Worm (Caenorhabditis elegans) whole organism, L3 larva: ENCODE data around the gene ifa-4.

Experiments used
- R02D3.7 ChIP-seq: fragments of 150-350 bp; optimal IDR thresholded peaks from 2 replicates; lab custom pipeline; 2014; ENCODE audit warnings: missing biosample characterization, missing genetic modification characterization
- ZK546.5 ChIP-seq: sonication (generic microtip); optimal IDR thresholded peaks from 2 replicates; lab custom pipeline; 2017; ENCODE audit warnings: missing biosample characterization, missing genetic modification characterization
- aly-2 ChIP-seq: fragments of 150-350 bp; optimal IDR thresholded peaks from 2 replicates; lab custom pipeline; 2014; ENCODE audit warnings: missing biosample characterization, missing genetic modification characterization
- ama-1 ChIP-seq: fragments of 150-350 bp; optimal IDR thresholded peaks from 2 replicates; lab custom pipeline; 2018
- ceh-16 ChIP-seq: sonication (generic microtip); optimal IDR thresholded peaks from 2 replicates; lab custom pipeline; 2017; ENCODE audit warnings: missing biosample characterization, missing genetic modification characterization
- ceh-28 ChIP-seq: fragments of 150-350 bp; optimal IDR thresholded peaks from 2 replicates; lab custom pipeline; 2014; ENCODE audit warnings: missing biosample characterization, missing genetic modification reagents, missing genetic modification characterization
- ceh-82 ChIP-seq: fragments of 150-350 bp; optimal IDR thresholded peaks from 2 replicates; lab custom pipeline; 2014; ENCODE audit warnings: missing biosample characterization, missing genetic modification characterization
- ceh-9 ChIP-seq: sonication (generic microtip); optimal IDR thresholded peaks from 2 replicates; lab custom pipeline; 2018; ENCODE audit warnings: missing biosample characterization, missing genetic modification characterization
- daf-12 ChIP-seq: fragments of 150-350 bp; optimal IDR thresholded peaks from 2 replicates; lab custom pipeline; 2014; ENCODE audit warnings: missing biosample characterization, missing genetic modification reagents, missing genetic modification characterization
- egl-27 ChIP-seq: sonication (generic microtip); optimal IDR thresholded peaks from 4 replicates; lab custom pipeline; 2017; ENCODE audit warnings: missing biosample characterization, missing genetic modification reagents, missing genetic modification characterization
- egl-5 ChIP-seq: fragments of 150-350 bp; optimal IDR thresholded peaks from 2 replicates; lab custom pipeline; 2017; ENCODE audit warnings: missing biosample characterization, missing genetic modification reagents, missing genetic modification characterization, inconsistent platforms
- elt-2 ChIP-seq: sonication (generic microtip); optimal IDR thresholded peaks from 2 replicates; lab custom pipeline; 2016; ENCODE audit warnings: missing genetic modification reagents, mild to moderate bottlenecking, missing genetic modification characterization, missing compliant biosample characterization
- elt-3 ChIP-seq, 3 experiments: fragments of 150-350 bp in 1 of 3; sonication (generic microtip) in 2 of 3; optimal IDR thresholded peaks; 2 replicates in 2 of 3; 4 replicates in 1 of 3; lab custom pipeline; 2014 to 2017; ENCODE audit warnings: missing biosample characterization in 3 of 3, missing genetic modification characterization in 3 of 3
- eor-1 ChIP-seq, 2 experiments: fragments of 150-350 bp; optimal IDR thresholded peaks; 2 replicates each; lab custom pipeline; 2014 to 2018; ENCODE audit warnings: missing biosample characterization in 2 of 2, missing genetic modification characterization in 2 of 2
- fkh-10 ChIP-seq: sonication (generic microtip); optimal IDR thresholded peaks from 2 replicates; lab custom pipeline; 2017; ENCODE audit warnings: missing biosample characterization, missing genetic modification reagents, missing genetic modification characterization
- fkh-2 ChIP-seq: fragments of 150-350 bp; optimal IDR thresholded peaks from 2 replicates; lab custom pipeline; 2014; ENCODE audit warnings: missing biosample characterization, missing genetic modification reagents, missing genetic modification characterization
- hmg-11 ChIP-seq: sonication (generic microtip); optimal IDR thresholded peaks from 2 replicates; lab custom pipeline; 2016; ENCODE audit warnings: missing genetic modification characterization, missing compliant biosample characterization
- lin-15B ChIP-seq: fragments of 150-350 bp; optimal IDR thresholded peaks from 2 replicates; lab custom pipeline; 2014; ENCODE audit warnings: missing biosample characterization, missing genetic modification characterization
- lin-39 ChIP-seq: fragments of 150-350 bp; optimal IDR thresholded peaks from 2 replicates; lab custom pipeline; 2018; ENCODE audit warnings: missing biosample characterization, missing genetic modification reagents, missing genetic modification characterization
- lsy-12 ChIP-seq: sonication (generic microtip); optimal IDR thresholded peaks from 2 replicates; lab custom pipeline; 2016; ENCODE audit warnings: mild to moderate bottlenecking, missing genetic modification characterization, missing compliant biosample characterization
- mdl-1 ChIP-seq: fragments of 150-350 bp; optimal IDR thresholded peaks from 2 replicates; lab custom pipeline; 2014; ENCODE audit warnings: missing biosample characterization, missing genetic modification characterization
- mml-1 ChIP-seq: fragments of 150-350 bp; sonication (generic microtip); optimal IDR thresholded peaks from 3 replicates; lab custom pipeline; 2014; ENCODE audit warnings: missing biosample characterization, missing genetic modification characterization
- nfya-1 ChIP-seq: sonication (generic microtip); optimal IDR thresholded peaks from 2 replicates; lab custom pipeline; 2017; ENCODE audit warnings: missing genetic modification characterization, mild to moderate bottlenecking, missing compliant biosample characterization, antibody characterized with exemption, moderate library complexity; ENCODE audit not compliant: insufficient read depth
- nhr-11 ChIP-seq: fragments of 150-350 bp; optimal IDR thresholded peaks from 2 replicates; lab custom pipeline; 2014; ENCODE audit warnings: missing biosample characterization, missing genetic modification characterization
- nhr-23 ChIP-seq: fragments of 150-350 bp; optimal IDR thresholded peaks from 2 replicates; lab custom pipeline; 2014; ENCODE audit warnings: missing biosample characterization, missing genetic modification reagents, missing genetic modification characterization
- nhr-237 ChIP-seq: fragments of 150-350 bp; optimal IDR thresholded peaks from 2 replicates; lab custom pipeline; 2014; ENCODE audit warnings: missing biosample characterization, missing genetic modification characterization
- nhr-25 ChIP-seq: sonication (generic microtip); optimal IDR thresholded peaks from 2 replicates; lab custom pipeline; 2017; ENCODE audit warnings: missing biosample characterization, missing genetic modification characterization
- nhr-67 ChIP-seq: fragments of 150-350 bp; optimal IDR thresholded peaks from 2 replicates; lab custom pipeline; 2014; ENCODE audit warnings: missing biosample characterization, missing genetic modification characterization
- nhr-76 ChIP-seq: fragments of 150-350 bp; sonication (generic microtip); optimal IDR thresholded peaks from 5 replicates; lab custom pipeline; 2014; ENCODE audit warnings: missing biosample characterization, missing genetic modification characterization
- nhr-77 ChIP-seq: fragments of 150-350 bp; optimal IDR thresholded peaks from 2 replicates; lab custom pipeline; 2014; ENCODE audit warnings: missing biosample characterization, missing genetic modification characterization
- pha-4 ChIP-seq: fragments of 150-350 bp; optimal IDR thresholded peaks from 2 replicates; lab custom pipeline; 2014; ENCODE audit warnings: missing biosample characterization, missing genetic modification reagents, missing genetic modification characterization
- sea-2 ChIP-seq: fragments of 150-350 bp; sonication (generic microtip); optimal IDR thresholded peaks from 4 replicates; lab custom pipeline; 2014; ENCODE audit warnings: missing biosample characterization, missing genetic modification reagents, missing genetic modification characterization
- skn-1 ChIP-seq: fragments of 150-350 bp; optimal IDR thresholded peaks from 2 replicates; lab custom pipeline; 2014; ENCODE audit warnings: missing biosample characterization, missing genetic modification characterization
- snpc-4 ChIP-seq: fragments of 150-350 bp; optimal IDR thresholded peaks from 2 replicates; lab custom pipeline; 2014; ENCODE audit warnings: missing biosample characterization, missing genetic modification characterization
- tbx-2 ChIP-seq: sonication (generic microtip); optimal IDR thresholded peaks from 2 replicates; lab custom pipeline; 2016; ENCODE audit warnings: mild to moderate bottlenecking, missing genetic modification characterization, missing compliant biosample characterization
- unc-62 ChIP-seq: fragments of 150-350 bp; sonication (generic microtip); optimal IDR thresholded peaks from 4 replicates; lab custom pipeline; 2014; ENCODE audit warnings: missing biosample characterization, missing genetic modification reagents, missing genetic modification characterization
- ztf-11 ChIP-seq: fragments of 150-350 bp; optimal IDR thresholded peaks from 2 replicates; lab custom pipeline; 2014; ENCODE audit warnings: missing biosample characterization, missing genetic modification characterization
- ztf-4 ChIP-seq: fragments of 150-350 bp; optimal IDR thresholded peaks from 2 replicates; lab custom pipeline; 2014; ENCODE audit warnings: missing biosample characterization, missing genetic modification characterization

ifa-4 gene

DNA sequence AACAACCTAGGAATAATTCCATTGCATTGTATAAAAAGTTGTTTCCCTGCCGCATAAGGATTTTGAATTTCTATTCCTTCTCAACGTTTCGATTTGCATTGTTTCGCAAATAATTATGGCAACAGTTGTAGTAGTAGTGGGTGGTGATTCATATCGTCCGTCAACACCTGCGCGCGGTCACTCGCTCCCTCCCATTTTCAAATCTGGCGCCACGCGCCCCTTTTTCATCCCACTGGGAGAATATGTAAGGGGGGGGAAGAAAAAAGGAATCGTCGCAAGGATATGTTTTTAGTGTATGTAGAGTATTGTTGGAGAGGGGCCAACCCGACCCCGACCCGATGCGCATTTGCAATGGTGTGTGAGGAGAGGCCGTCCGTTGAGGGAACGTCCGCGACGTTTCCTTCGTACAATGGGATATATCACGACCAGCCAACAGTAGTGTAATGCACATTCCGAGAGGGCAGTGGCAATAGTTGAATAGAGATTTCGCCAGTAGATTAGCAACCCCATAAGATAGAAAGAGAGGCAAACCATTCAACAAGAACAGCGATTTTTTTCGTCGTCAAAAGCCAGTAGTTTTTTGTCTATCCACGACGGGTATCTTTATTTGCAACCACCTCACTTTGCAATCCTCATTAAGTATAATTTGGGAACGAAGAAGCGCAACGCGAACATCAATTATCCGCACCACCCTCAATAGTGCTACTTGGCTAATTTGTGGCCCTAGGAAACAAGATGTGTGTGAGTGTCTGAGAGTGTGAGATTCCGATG is 45.3 kb upstream of the ifa-4 start:
- TF ChIP-seq lsy-12 (tag; lab: Kevin White, UChicago) (no peak), pha-4 (peak; percentile 24), nhr-25 (tag; lab: Kevin White, UChicago) (peak; percentile 34), ceh-82 (no peak), nhr-23 (tag; lab: Kevin White, UChicago) (peak; percentile 8)

DNA sequence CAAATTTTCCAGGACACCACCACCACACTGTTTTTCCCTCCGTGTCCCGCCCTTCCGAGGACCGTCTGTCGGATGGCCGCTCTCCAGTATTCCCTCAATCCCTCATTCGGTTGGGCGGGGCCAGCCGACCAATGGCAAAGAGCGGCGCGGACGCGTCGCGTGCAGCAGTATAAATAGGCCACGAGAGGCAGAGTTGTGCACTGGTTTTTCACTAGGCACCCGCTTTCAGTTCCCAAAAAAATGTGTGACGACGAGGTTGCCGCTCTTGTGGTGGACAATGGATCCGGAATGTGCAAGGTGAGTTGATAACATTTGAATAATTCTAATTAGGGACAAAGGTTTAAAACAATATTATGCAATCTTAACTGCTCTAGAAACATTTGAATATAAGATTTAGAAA is 44.6 kb upstream of the ifa-4 start, which contains the start of gene act-4:
Gene act-4 (plus strand): TSS at position 200 of the 400 bp plus-strand sequence.
- TF ChIP-seq aly-2 (tag; lab: Kevin White, UChicago), result no peak
- TF ChIP-seq nhr-76 (tag; lab: Kevin White, UChicago), result no peak
- TF ChIP-seq elt-3 (tag; optimal IDR thresholded peaks at IDR 0.05; lab: Kevin White, UChicago), result no peak
- TF ChIP-seq eor-1 (tag; optimal IDR thresholded peaks at IDR 0.05; lab: Kevin White, UChicago), result no peak
- TF ChIP-seq egl-27 (tag; lab: Kevin White, UChicago), result no peak
- TF ChIP-seq nhr-23 (tag; lab: Kevin White, UChicago), result peak; percentile 5
- TF ChIP-seq ceh-28 (tag; lab: Kevin White, UChicago), result no peak
- no peak for TF ChIP-seq snpc-4 (tag; lab: Kevin White, UChicago)
- no peak for TF ChIP-seq nhr-237 (tag; lab: Kevin White, UChicago)
- peak; percentile 45 for TF ChIP-seq mdl-1 (tag; lab: Kevin White, UChicago)
- TF ChIP-seq lsy-12 (tag; lab: Kevin White, UChicago), result peak; percentile 44
- TF ChIP-seq lin-15B, result peak; percentile 37
- peak; percentile 100 for TF ChIP-seq nfya-1 (tag; lab: Kevin White, UChicago)
- peak; percentile 58 for TF ChIP-seq lin-39 (tag; lab: Kevin White, UChicago)
- no peak for TF ChIP-seq fkh-2 (tag; lab: Kevin White, UChicago)
- peak; percentile 10 for TF ChIP-seq tbx-2 (tag; lab: Kevin White, UChicago)
- no peak for TF ChIP-seq unc-62
- TF ChIP-seq fkh-10 (GFP tag; lab: Kevin White, UChicago), result peak; percentile 48
- TF ChIP-seq hmg-11 (tag; lab: Kevin White, UChicago), result peak; percentile 91
- no peak for TF ChIP-seq nhr-77 (tag; lab: Kevin White, UChicago)
- TF ChIP-seq pha-4, result peak; percentile 45
- TF ChIP-seq ama-1 (lab: Kevin White, UChicago), result peak; percentile 96
- TF ChIP-seq nhr-11 (tag; lab: Kevin White, UChicago), result no peak
- peak; percentile 44 for TF ChIP-seq egl-5

- TF ChIP-seq nfya-1 (tag; lab: Kevin White, UChicago) (peak; percentile 4), nhr-11 (tag; lab: Kevin White, UChicago) (no peak), egl-5 (peak; percentile 56), R02D3.7 (tag; lab: Kevin White, UChicago) (no peak)
Observed at ce11 chrX:4959440-4959839, 43.7 kb upstream of the ifa-4 start.

ce11 chrX:4958986-4959385 is 43.2 kb upstream of the ifa-4 start:
- no peak for TF ChIP-seq ztf-4 (tag; lab: Kevin White, UChicago)
- TF ChIP-seq pha-4, result peak; percentile 54
- no peak for TF ChIP-seq ceh-9 (tag; lab: Kevin White, UChicago)

ce11 chrX:4957259-4957658 is 41.5 kb upstream of the ifa-4 start, which contains the start of gene M03F4.4:
Gene M03F4.4, minus strand, starts transcription at chrX:4957418.
- peak; percentile 45 for TF ChIP-seq egl-5
- TF ChIP-seq nfya-1 (tag; lab: Kevin White, UChicago), result peak; percentile 23
- no peak for TF ChIP-seq mdl-1 (tag; lab: Kevin White, UChicago)
- peak; percentile 7 for TF ChIP-seq nhr-11 (tag; lab: Kevin White, UChicago)
- TF ChIP-seq pha-4, result peak; percentile 20
- TF ChIP-seq lin-39 (tag; lab: Kevin White, UChicago), result peak; percentile 8

- TF ChIP-seq pha-4, result no peak
- no peak for TF ChIP-seq ZK546.5 (tag; lab: Kevin White, UChicago)
- TF ChIP-seq ztf-4 (tag; lab: Kevin White, UChicago), result no peak
- TF ChIP-seq hmg-11 (tag; lab: Kevin White, UChicago), result no peak
- no peak for TF ChIP-seq ztf-11 (tag; lab: Kevin White, UChicago)
- TF ChIP-seq aly-2 (tag; lab: Kevin White, UChicago), result no peak
- TF ChIP-seq mdl-1 (tag; lab: Kevin White, UChicago), result no peak
- TF ChIP-seq elt-2, result no peak
- no peak for TF ChIP-seq lsy-12 (tag; lab: Kevin White, UChicago)
- no peak for TF ChIP-seq sea-2 (GFP tag; lab: Kevin White, UChicago)
- TF ChIP-seq daf-12 (tag; lab: Kevin White, UChicago), result no peak
- no peak for TF ChIP-seq nhr-11 (tag; lab: Kevin White, UChicago)
- TF ChIP-seq nhr-67 (tag; lab: Kevin White, UChicago), result no peak
- TF ChIP-seq egl-5, result no peak
- TF ChIP-seq unc-62, result no peak
- no peak for TF ChIP-seq ceh-16 (tag; lab: Kevin White, UChicago)
- no peak for TF ChIP-seq mml-1 (tag; lab: Kevin White, UChicago)
- no peak for TF ChIP-seq skn-1
- no peak for TF ChIP-seq nfya-1 (tag; lab: Kevin White, UChicago)
Observed at ce11 chrX:4947749-4948148, 32.0 kb upstream of the ifa-4 start, which contains the start of gene tyra-3. Gene tyra-3, plus strand, starts transcription at chrX:4948049.
